Fruit fly (Drosophila melanogaster) whole organism, embryonic: ENCODE measurements around the gene CG18473.

Experiments
- ATbp ChIP-seq: fragments of 200-800 bp; sonication (Bioruptor generic); optimal IDR thresholded peaks from 2 replicates; lab custom pipeline; 2017; ENCODE audit warnings: missing biosample characterization, mild to moderate bottlenecking, missing genetic modification characterization, missing genetic modification reagents
- CG10209 ChIP-seq: fragments of 200-800 bp; sonication (Bioruptor generic); optimal IDR thresholded peaks from 3 replicates; lab custom pipeline; 2017; ENCODE audit warnings: missing biosample characterization, mild to moderate bottlenecking, missing genetic modification characterization, missing genetic modification reagents
- CG10267 ChIP-seq: fragments of 200-800 bp; sonication (Bioruptor generic); optimal IDR thresholded peaks from 2 replicates; lab custom pipeline; 2018; ENCODE audit warnings: missing biosample characterization, mild to moderate bottlenecking, missing genetic modification characterization, moderate library complexity
- CG10462 ChIP-seq: fragments of 200-800 bp; sonication (Bioruptor generic); optimal IDR thresholded peaks from 2 replicates; lab custom pipeline; 2016; ENCODE audit warnings: missing biosample characterization, missing genetic modification characterization
- CG10543 ChIP-seq: fragments of 200-800 bp; sonication (Bioruptor generic); optimal IDR thresholded peaks from 3 replicates; lab custom pipeline; 2017; ENCODE audit warnings: missing biosample characterization, mild to moderate bottlenecking, missing genetic modification characterization, moderate library complexity
- CG11085 ChIP-seq: fragments of 200-800 bp; sonication (Bioruptor generic); IDR thresholded peaks from 2 replicates; pipeline ENCODE4 v1.3.6; 2022; ENCODE audit warnings: missing biosample characterization, missing genetic modification characterization
- CG11696 ChIP-seq: fragments of 200-800 bp; sonication (Bioruptor generic); IDR thresholded peaks from 2 replicates; pipeline ENCODE4 v1.3.6; 2022; ENCODE audit warnings: missing biosample characterization, missing genetic modification characterization
- CG17361 ChIP-seq: fragments of 200-800 bp; sonication (Bioruptor generic); IDR thresholded peaks from 3 replicates; pipeline ENCODE4 v1.3.6; 2022; ENCODE audit warnings: missing biosample characterization, missing genetic modification characterization
- CG31441 ChIP-seq: fragments of 200-800 bp; sonication (Bioruptor generic); IDR thresholded peaks from 2 replicates; pipeline ENCODE4 v1.3.6; 2022; ENCODE audit warnings: missing biosample characterization, missing genetic modification characterization
- CG3995 ChIP-seq: fragments of 200-800 bp; sonication (Bioruptor generic); optimal IDR thresholded peaks from 3 replicates; lab custom pipeline; 2016; ENCODE audit warnings: missing biosample characterization, missing genetic modification characterization
- CG4404 ChIP-seq: fragments of 200-800 bp; sonication (Bioruptor generic); IDR thresholded peaks from 2 replicates; pipeline ENCODE4 v1.3.6; 2022; ENCODE audit warnings: missing biosample characterization, missing genetic modification characterization
- CG4617 ChIP-seq: fragments of 200-800 bp; sonication (Bioruptor generic); optimal IDR thresholded peaks from 3 replicates; lab custom pipeline; 2016; ENCODE audit warnings: missing biosample characterization, missing genetic modification characterization, borderline replicate concordance
- CG6689 ChIP-seq: fragments of 200-800 bp; sonication (Bioruptor generic); IDR thresholded peaks from 2 replicates; pipeline ENCODE4 v1.3.6; 2022; ENCODE audit warnings: missing biosample characterization, missing genetic modification characterization
- CG6765 ChIP-seq: fragments of 200-800 bp; sonication (Bioruptor generic); optimal IDR thresholded peaks from 3 replicates; lab custom pipeline; 2017; ENCODE audit warnings: missing biosample characterization, mild to moderate bottlenecking, missing genetic modification characterization
- CG6813 ChIP-seq: fragments of 200-800 bp; sonication (Bioruptor generic); optimal IDR thresholded peaks from 2 replicates; lab custom pipeline; 2017; ENCODE audit warnings: missing biosample characterization, missing genetic modification characterization, mild to moderate bottlenecking, moderate library complexity, missing genetic modification reagents
- CG8924 ChIP-seq: fragments of 200-800 bp; optimal IDR thresholded peaks from 3 replicates; lab custom pipeline; 2019; ENCODE audit warnings: missing biosample characterization, mild to moderate bottlenecking, missing genetic modification characterization, moderate library complexity
- CG9215 ChIP-seq: fragments of 200-800 bp; sonication (Bioruptor generic); IDR thresholded peaks from 2 replicates; pipeline ENCODE4 v1.3.6; 2022; ENCODE audit warnings: missing biosample characterization, missing genetic modification characterization
- CG9727 ChIP-seq: fragments of 200-800 bp; sonication (Bioruptor generic); optimal IDR thresholded peaks from 3 replicates; lab custom pipeline; 2017; ENCODE audit warnings: missing biosample characterization, mild to moderate bottlenecking, missing genetic modification characterization
- Dip2 ChIP-seq: fragments of 200-800 bp; sonication (Bioruptor generic); IDR thresholded peaks from 2 replicates; pipeline ENCODE4 v1.3.6; 2022; ENCODE audit warnings: missing biosample characterization, missing genetic modification characterization
- Dref ChIP-seq: fragments of 200-800 bp; sonication (Bioruptor generic); IDR thresholded peaks from 2 replicates; pipeline ENCODE4 v1.3.6; 2022; ENCODE audit warnings: missing biosample characterization, missing genetic modification characterization
- E2f2 ChIP-seq: fragments of 200-800 bp; sonication (Bioruptor generic); IDR thresholded peaks from 2 replicates; pipeline ENCODE4 v1.3.6; 2022; ENCODE audit warnings: missing biosample characterization, missing genetic modification characterization
- Eip74EF ChIP-seq, 2 experiments: fragments of 200-800 bp in 1 of 2; fragments of >200 bp in 1 of 2; sonication (Bioruptor generic) in 1 of 2; optimal IDR thresholded peaks; 2 replicates each; lab custom pipeline; 2017 to 2019; ENCODE audit warnings: missing biosample characterization in 2 of 2, missing genetic modification characterization in 2 of 2, mild to moderate bottlenecking in 1 of 2, moderate library complexity in 1 of 2
- Fer2 ChIP-seq: fragments of 200-800 bp; sonication (Bioruptor generic); optimal IDR thresholded peaks from 2 replicates; lab custom pipeline; 2018; ENCODE audit warnings: missing biosample characterization, mild to moderate bottlenecking, missing genetic modification characterization, moderate library complexity
- Fer3 ChIP-seq: fragments of 200-800 bp; sonication (Bioruptor generic); optimal IDR thresholded peaks from 2 replicates; lab custom pipeline; 2018; ENCODE audit warnings: missing biosample characterization, mild to moderate bottlenecking, missing genetic modification characterization, moderate library complexity
- HHEX ChIP-seq: fragments of 200-800 bp; sonication (Bioruptor generic); optimal IDR thresholded peaks from 3 replicates; lab custom pipeline; 2017; ENCODE audit warnings: missing biosample characterization, mild to moderate bottlenecking, missing genetic modification characterization, missing genetic modification reagents
- HLH3B ChIP-seq: fragments of 200-800 bp; sonication (Bioruptor generic); IDR thresholded peaks from 2 replicates; pipeline ENCODE4 v1.3.6; 2022; ENCODE audit warnings: missing biosample characterization, missing genetic modification characterization
- Hr78 ChIP-seq, 2 experiments: fragments of 200-800 bp in 1 of 2; fragments of >200 bp in 1 of 2; sonication (Bioruptor generic) in 1 of 2; optimal IDR thresholded peaks; 2 replicates each; lab custom pipeline; 2017 to 2019; ENCODE audit warnings: missing biosample characterization in 2 of 2, missing genetic modification characterization in 2 of 2, mild to moderate bottlenecking in 1 of 2, moderate library complexity in 1 of 2
- Lim3 ChIP-seq: fragments of 200-800 bp; sonication (Bioruptor generic); IDR thresholded peaks from 2 replicates; pipeline ENCODE4 v1.3.6; 2022; ENCODE audit warnings: missing biosample characterization, missing genetic modification characterization
- Lpt ChIP-seq: fragments of >200 bp; optimal IDR thresholded peaks from 2 replicates; lab custom pipeline; 2018; ENCODE audit warnings: missing biosample characterization, missing genetic modification characterization
- Med ChIP-seq: fragments of 200-800 bp; sonication (Bioruptor generic); peaks from one replicate; lab custom pipeline; 2016; ENCODE audit warnings: missing biosample characterization, missing genetic modification characterization, mild to moderate bottlenecking, inconsistent platforms, moderate library complexity
- Myb ChIP-seq: fragments of 200-800 bp; sonication (Bioruptor generic); optimal IDR thresholded peaks from 2 replicates; lab custom pipeline; 2016; ENCODE audit warnings: missing biosample characterization, missing genetic modification characterization
- NK7.1 ChIP-seq: fragments of 200-800 bp; sonication (Bioruptor generic); optimal IDR thresholded peaks from 3 replicates; lab custom pipeline; 2016; ENCODE audit warnings: missing biosample characterization, missing genetic modification characterization
- Sry-β ChIP-seq: fragments of 200-800 bp; sonication (Bioruptor generic); optimal IDR thresholded peaks from 2 replicates; lab custom pipeline; 2018; ENCODE audit warnings: missing biosample characterization, mild to moderate bottlenecking, missing genetic modification characterization, moderate library complexity
- Usf ChIP-seq: fragments of 200-800 bp; sonication (Bioruptor generic); optimal IDR thresholded peaks from 2 replicates; lab custom pipeline; 2017; ENCODE audit warnings: missing genotype, missing biosample characterization, missing genetic modification characterization
- al ChIP-seq: fragments of 200-800 bp; sonication (Bioruptor generic); IDR thresholded peaks from 2 replicates; pipeline ENCODE4 v1.3.6; 2022; ENCODE audit warnings: missing biosample characterization, missing genetic modification characterization
- ase ChIP-seq: fragments of 200-800 bp; sonication (Bioruptor generic); IDR thresholded peaks from 3 replicates; pipeline ENCODE4 v1.3.6; 2022; ENCODE audit warnings: missing biosample characterization, missing genetic modification characterization
- bbx ChIP-seq: fragments of 200-800 bp; sonication (Bioruptor generic); IDR thresholded peaks from 2 replicates; pipeline ENCODE4 v1.3.6; 2022; ENCODE audit warnings: missing biosample characterization, missing genetic modification characterization; ENCODE audit not compliant: partially characterized antibody
- br ChIP-seq: fragments of >200 bp; optimal IDR thresholded peaks from 2 replicates; lab custom pipeline; 2017
- disco-r ChIP-seq: fragments of 200-800 bp; sonication (Bioruptor generic); optimal IDR thresholded peaks from 2 replicates; lab custom pipeline; 2016; ENCODE audit warnings: missing biosample characterization, missing genetic modification characterization
- dysf ChIP-seq: fragments of 200-800 bp; sonication (Bioruptor generic); IDR thresholded peaks from 3 replicates; pipeline ENCODE4 v1.3.6; 2022; ENCODE audit warnings: missing biosample characterization, missing genetic modification characterization
- ewg ChIP-seq: fragments of 200-800 bp; sonication (Bioruptor generic); optimal IDR thresholded peaks from 3 replicates; lab custom pipeline; 2017; ENCODE audit warnings: mild to moderate bottlenecking, missing biosample characterization, missing genetic modification reagents, missing genetic modification characterization
- ftz-f1 ChIP-seq: fragments of 200-800 bp; sonication (Bioruptor generic); optimal IDR thresholded peaks from 2 replicates; lab custom pipeline; 2016; ENCODE audit warnings: missing biosample characterization, missing genetic modification characterization
- ind ChIP-seq: fragments of 200-800 bp; sonication (Bioruptor generic); optimal IDR thresholded peaks from 3 replicates; lab custom pipeline; 2016; ENCODE audit warnings: missing biosample characterization, missing genetic modification characterization
- jigr1 ChIP-seq: fragments of 200-800 bp; sonication (Bioruptor generic); IDR thresholded peaks from 3 replicates; pipeline ENCODE4 v1.3.6; 2022; ENCODE audit warnings: missing biosample characterization, missing genetic modification characterization
- onecut ChIP-seq: fragments of 200-800 bp; sonication (Bioruptor generic); IDR thresholded peaks from 2 replicates; pipeline ENCODE4 v1.3.6; 2022; ENCODE audit warnings: missing biosample characterization, missing genetic modification characterization
- otp ChIP-seq: fragments of 200-800 bp; sonication (Bioruptor generic); IDR thresholded peaks from 3 replicates; pipeline ENCODE4, ENCODE4 v1.3.6; 2022; ENCODE audit warnings: missing biosample characterization, missing genetic modification characterization
- run ChIP-seq: fragments of 200-800 bp; sonication (Bioruptor generic); optimal IDR thresholded peaks from 3 replicates; lab custom pipeline; 2018; ENCODE audit warnings: missing biosample characterization, mild to moderate bottlenecking, missing genetic modification characterization
- sens ChIP-seq: fragments of 200-800 bp; sonication (Bioruptor generic); peaks from one replicate; lab custom pipeline; 2016; ENCODE audit warnings: missing biosample characterization, missing genetic modification characterization
- ttk ChIP-seq: fragments of 200-800 bp; sonication (Bioruptor generic); IDR thresholded peaks from 2 replicates; pipeline ENCODE4 v2.1.2; 2022; ENCODE audit warnings: missing biosample characterization, missing genetic modification characterization
- yki ChIP-seq: fragments of >200 bp; optimal IDR thresholded peaks from 3 replicates; lab custom pipeline; 2018
- zen2 ChIP-seq: fragments of 200-800 bp; sonication (Bioruptor generic); IDR thresholded peaks from 3 replicates; pipeline ENCODE4 v1.3.6; 2022; ENCODE audit warnings: missing biosample characterization, missing genetic modification characterization; ENCODE audit not compliant: partially characterized antibody

Gene CG18473

DNA sequence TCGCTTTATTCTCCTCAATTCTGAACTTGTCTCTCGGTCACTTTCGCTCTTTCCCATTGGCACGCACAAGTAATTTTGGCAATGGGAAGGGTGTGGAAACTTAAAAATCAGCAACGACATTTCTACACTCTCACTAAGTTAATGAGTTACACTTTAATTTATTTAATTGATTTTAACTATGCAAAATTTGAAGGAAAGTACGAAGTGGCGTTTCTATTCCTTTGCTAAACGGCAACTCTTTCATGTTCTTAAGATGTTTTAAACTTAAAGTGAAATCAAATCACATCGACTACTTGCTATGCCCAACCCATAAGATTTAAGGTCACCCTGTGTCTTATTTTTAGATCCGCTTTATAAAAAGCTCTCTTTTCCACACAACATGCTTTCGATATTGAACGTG lies 7.3 kb downstream of the CG18473 start (continued):
- TF ChIP-seq ttk (GFP tag; lab: Robert Waterston, UW) = 0 out of 2 replicates have a peak, but pooled peaks have one; percentile 17
- no peak for TF ChIP-seq ftz-f1 (GFP tag; lab: Kevin White, UChicago)
- no peak for TF ChIP-seq NK7.1
- no peak for TF ChIP-seq Eip74EF (GFP tag; optimal IDR thresholded peaks at IDR 0.05; lab: Kevin White, UChicago)
- no peak for TF ChIP-seq ewg (GFP tag; lab: Kevin White, UChicago)
- TF ChIP-seq CG10209 = peak; percentile 47
- TF ChIP-seq E2f2 (GFP tag; lab: Robert Waterston, UW) = peak; percentile 47
- no peak for TF ChIP-seq bbx (GFP tag; lab: Robert Waterston, UW)
- peak; percentile 41 for TF ChIP-seq CG10543 (GFP tag; lab: Kevin White, UChicago)
- no peak for TF ChIP-seq zen2 (GFP tag; lab: Robert Waterston, UW)
- TF ChIP-seq CG11085 (GFP tag; lab: Robert Waterston, UW) = no peak
- peak; percentile 69 for TF ChIP-seq Fer3 (tag; lab: Kevin White, UChicago)
- no peak for TF ChIP-seq br
- peak; percentile 54; the same call in 1 of the 2 replicates for TF ChIP-seq CG6689 (GFP tag; lab: Robert Waterston, UW)
- TF ChIP-seq Fer2 (tag; lab: Kevin White, UChicago) = no peak
- TF ChIP-seq CG31441 (GFP tag; lab: Robert Waterston, UW) = peak; percentile 37; the same call in 1 of the 2 replicates
- TF ChIP-seq HHEX (GFP tag; lab: Kevin White, UChicago) = peak; percentile 57
- TF ChIP-seq disco-r = no peak
- no peak for TF ChIP-seq CG6813 (GFP tag; lab: Kevin White, UChicago)
- peak; percentile 27; the same call in 2 of the 3 replicates for TF ChIP-seq ase (GFP tag; lab: Robert Waterston, UW)
- TF ChIP-seq yki (lab: Kevin White, UChicago) = no peak
- peak; percentile 42; the same call in 1 of the 3 replicates for TF ChIP-seq CG17361
- no peak for TF ChIP-seq Sry-β
- TF ChIP-seq Med (GFP tag; lab: Kevin White, UChicago) = peak; percentile 86
- TF ChIP-seq run = no peak
- TF ChIP-seq ind (GFP tag; lab: Kevin White, UChicago) = peak; percentile 49
- no peak for TF ChIP-seq Dip2
- no peak for TF ChIP-seq Lim3 (GFP tag; lab: Robert Waterston, UW)
- no peak for TF ChIP-seq jigr1 (GFP tag; lab: Robert Waterston, UW)
- TF ChIP-seq onecut (GFP tag; lab: Robert Waterston, UW) = peak; percentile 29; the same call in 1 of the 2 replicates
- TF ChIP-seq HLH3B (GFP tag; lab: Robert Waterston, UW) = peak; percentile 45
- peak; percentile 67 for TF ChIP-seq CG8924 (tag; lab: Kevin White, UChicago)
- peak; percentile 85; the same call in 2 of the 3 replicates for TF ChIP-seq dysf (GFP tag; lab: Robert Waterston, UW)
- TF ChIP-seq CG4404 (GFP tag; lab: Robert Waterston, UW) = peak; percentile 37; the same call in 1 of the 2 replicates
- TF ChIP-seq CG10462 (GFP tag; lab: Kevin White, UChicago) = no peak
- no peak for TF ChIP-seq Lpt (GFP tag; lab: Kevin White, UChicago)
- peak; percentile 25 for TF ChIP-seq CG6765
- TF ChIP-seq Dref (GFP tag; lab: Robert Waterston, UW) = no peak
- TF ChIP-seq ATbp (GFP tag; lab: Kevin White, UChicago) = peak; percentile 2
- TF ChIP-seq Myb = peak; percentile 2
- peak; percentile 29; the same call in 1 of the 2 replicates for TF ChIP-seq CG11696 (GFP tag; lab: Robert Waterston, UW)
- peak; percentile 4 for TF ChIP-seq CG3995
- TF ChIP-seq CG10267 (tag; lab: Kevin White, UChicago) = peak; percentile 19
- peak; percentile 81 for TF ChIP-seq sens (GFP tag; lab: Kevin White, UChicago)
- peak; percentile 36; the same call in 1 of the 2 replicates for TF ChIP-seq CG9215
- no peak for TF ChIP-seq Hr78 (GFP tag; optimal IDR thresholded peaks at IDR 0.05; lab: Kevin White, UChicago)
- TF ChIP-seq al (GFP tag; lab: Robert Waterston, UW) = peak; percentile 52; the same call in 1 of the 2 replicates
- TF ChIP-seq CG4617 (GFP tag; lab: Kevin White, UChicago) = no peak
- no peak for TF ChIP-seq Usf (GFP tag; lab: Kevin White, UChicago)
- TF ChIP-seq CG9727 (GFP tag; lab: Kevin White, UChicago) = peak; percentile 15
- no peak for TF ChIP-seq otp
